Worm (Caenorhabditis elegans) whole organism, L3 larva: Measurements from ENCODE around the gene C16C10.13.
A peak's percentile ranks its signal among the peaks of the same experiment; 100 is the strongest.

Experiments
- R02D3.7 ChIP-seq: fragments of 150-350 bp; optimal IDR thresholded peaks from 2 replicates; lab custom pipeline; 2014; ENCODE audit warnings: missing biosample characterization, missing genetic modification characterization
- aly-2 ChIP-seq: fragments of 150-350 bp; optimal IDR thresholded peaks from 2 replicates; lab custom pipeline; 2014; ENCODE audit warnings: missing biosample characterization, missing genetic modification characterization
- ama-1 ChIP-seq: fragments of 150-350 bp; optimal IDR thresholded peaks from 2 replicates; lab custom pipeline; 2018
- ceh-16 ChIP-seq: sonication (generic microtip); optimal IDR thresholded peaks from 2 replicates; lab custom pipeline; 2017; ENCODE audit warnings: missing biosample characterization, missing genetic modification characterization
- ceh-28 ChIP-seq: fragments of 150-350 bp; optimal IDR thresholded peaks from 2 replicates; lab custom pipeline; 2014; ENCODE audit warnings: missing biosample characterization, missing genetic modification reagents, missing genetic modification characterization
- ceh-82 ChIP-seq: fragments of 150-350 bp; optimal IDR thresholded peaks from 2 replicates; lab custom pipeline; 2014; ENCODE audit warnings: missing biosample characterization, missing genetic modification characterization
- ceh-9 ChIP-seq: sonication (generic microtip); optimal IDR thresholded peaks from 2 replicates; lab custom pipeline; 2018; ENCODE audit warnings: missing biosample characterization, missing genetic modification characterization
- egl-27 ChIP-seq: sonication (generic microtip); optimal IDR thresholded peaks from 4 replicates; lab custom pipeline; 2017; ENCODE audit warnings: missing biosample characterization, missing genetic modification reagents, missing genetic modification characterization
- egl-5 ChIP-seq: fragments of 150-350 bp; optimal IDR thresholded peaks from 2 replicates; lab custom pipeline; 2017; ENCODE audit warnings: missing biosample characterization, missing genetic modification reagents, missing genetic modification characterization, inconsistent platforms
- elt-1 ChIP-seq: fragments of 150-350 bp; optimal IDR thresholded peaks from 2 replicates; lab custom pipeline; 2014; ENCODE audit warnings: missing biosample characterization, missing genetic modification characterization
- elt-2 ChIP-seq: sonication (generic microtip); optimal IDR thresholded peaks from 2 replicates; lab custom pipeline; 2016; ENCODE audit warnings: missing genetic modification reagents, mild to moderate bottlenecking, missing genetic modification characterization, missing compliant biosample characterization
- elt-3 ChIP-seq, 3 experiments: fragments of 150-350 bp in 1 of 3; sonication (generic microtip) in 2 of 3; optimal IDR thresholded peaks; 2 replicates in 2 of 3; 4 replicates in 1 of 3; lab custom pipeline; 2014 to 2017; ENCODE audit warnings: missing biosample characterization in 3 of 3, missing genetic modification characterization in 3 of 3
- eor-1 ChIP-seq, 2 experiments: fragments of 150-350 bp; optimal IDR thresholded peaks; 2 replicates each; lab custom pipeline; 2014 to 2018; ENCODE audit warnings: missing biosample characterization in 2 of 2, missing genetic modification characterization in 2 of 2
- fkh-10 ChIP-seq: sonication (generic microtip); optimal IDR thresholded peaks from 2 replicates; lab custom pipeline; 2017; ENCODE audit warnings: missing biosample characterization, missing genetic modification reagents, missing genetic modification characterization
- fos-1 ChIP-seq: fragments of 150-350 bp; optimal IDR thresholded peaks from 2 replicates; lab custom pipeline; 2014; ENCODE audit warnings: missing biosample characterization, missing genetic modification characterization
- hmg-11 ChIP-seq: sonication (generic microtip); optimal IDR thresholded peaks from 2 replicates; lab custom pipeline; 2016; ENCODE audit warnings: missing genetic modification characterization, missing compliant biosample characterization
- lin-39 ChIP-seq: fragments of 150-350 bp; optimal IDR thresholded peaks from 2 replicates; lab custom pipeline; 2018; ENCODE audit warnings: missing biosample characterization, missing genetic modification reagents, missing genetic modification characterization
- lsy-12 ChIP-seq: sonication (generic microtip); optimal IDR thresholded peaks from 2 replicates; lab custom pipeline; 2016; ENCODE audit warnings: mild to moderate bottlenecking, missing genetic modification characterization, missing compliant biosample characterization
- mdl-1 ChIP-seq: fragments of 150-350 bp; optimal IDR thresholded peaks from 2 replicates; lab custom pipeline; 2014; ENCODE audit warnings: missing biosample characterization, missing genetic modification characterization
- mml-1 ChIP-seq: fragments of 150-350 bp; sonication (generic microtip); optimal IDR thresholded peaks from 3 replicates; lab custom pipeline; 2014; ENCODE audit warnings: missing biosample characterization, missing genetic modification characterization
- nfya-1 ChIP-seq: sonication (generic microtip); optimal IDR thresholded peaks from 2 replicates; lab custom pipeline; 2017; ENCODE audit warnings: missing genetic modification characterization, mild to moderate bottlenecking, missing compliant biosample characterization, antibody characterized with exemption, moderate library complexity; ENCODE audit not compliant: insufficient read depth
- nhr-11 ChIP-seq: fragments of 150-350 bp; optimal IDR thresholded peaks from 2 replicates; lab custom pipeline; 2014; ENCODE audit warnings: missing biosample characterization, missing genetic modification characterization
- nhr-12 ChIP-seq: fragments of 150-350 bp; optimal IDR thresholded peaks from 2 replicates; lab custom pipeline; 2014; ENCODE audit warnings: missing biosample characterization, missing genetic modification characterization
- nhr-23 ChIP-seq: fragments of 150-350 bp; optimal IDR thresholded peaks from 2 replicates; lab custom pipeline; 2014; ENCODE audit warnings: missing biosample characterization, missing genetic modification reagents, missing genetic modification characterization
- nhr-25 ChIP-seq: sonication (generic microtip); optimal IDR thresholded peaks from 2 replicates; lab custom pipeline; 2017; ENCODE audit warnings: missing biosample characterization, missing genetic modification characterization
- nhr-43 ChIP-seq: sonication (generic microtip); optimal IDR thresholded peaks from 2 replicates; lab custom pipeline; 2016; ENCODE audit warnings: mild to moderate bottlenecking, missing genetic modification characterization, missing compliant biosample characterization; ENCODE audit not compliant: poor library complexity, severe bottlenecking
- nhr-67 ChIP-seq: fragments of 150-350 bp; optimal IDR thresholded peaks from 2 replicates; lab custom pipeline; 2014; ENCODE audit warnings: missing biosample characterization, missing genetic modification characterization
- nhr-76 ChIP-seq: fragments of 150-350 bp; sonication (generic microtip); optimal IDR thresholded peaks from 5 replicates; lab custom pipeline; 2014; ENCODE audit warnings: missing biosample characterization, missing genetic modification characterization
- nhr-77 ChIP-seq: fragments of 150-350 bp; optimal IDR thresholded peaks from 2 replicates; lab custom pipeline; 2014; ENCODE audit warnings: missing biosample characterization, missing genetic modification characterization
- pha-4 ChIP-seq: fragments of 150-350 bp; optimal IDR thresholded peaks from 2 replicates; lab custom pipeline; 2014; ENCODE audit warnings: missing biosample characterization, missing genetic modification reagents, missing genetic modification characterization
- pqm-1 ChIP-seq: fragments of 150-350 bp; optimal IDR thresholded peaks from 2 replicates; lab custom pipeline; 2017; ENCODE audit warnings: missing biosample characterization, missing genetic modification characterization, inconsistent platforms
- sea-2 ChIP-seq: fragments of 150-350 bp; sonication (generic microtip); optimal IDR thresholded peaks from 4 replicates; lab custom pipeline; 2014; ENCODE audit warnings: missing biosample characterization, missing genetic modification reagents, missing genetic modification characterization
- skn-1 ChIP-seq: fragments of 150-350 bp; optimal IDR thresholded peaks from 2 replicates; lab custom pipeline; 2014; ENCODE audit warnings: missing biosample characterization, missing genetic modification characterization
- snpc-4 ChIP-seq: fragments of 150-350 bp; optimal IDR thresholded peaks from 2 replicates; lab custom pipeline; 2014; ENCODE audit warnings: missing biosample characterization, missing genetic modification characterization
- tbx-2 ChIP-seq: sonication (generic microtip); optimal IDR thresholded peaks from 2 replicates; lab custom pipeline; 2016; ENCODE audit warnings: mild to moderate bottlenecking, missing genetic modification characterization, missing compliant biosample characterization
- unc-62 ChIP-seq: fragments of 150-350 bp; sonication (generic microtip); optimal IDR thresholded peaks from 4 replicates; lab custom pipeline; 2014; ENCODE audit warnings: missing biosample characterization, missing genetic modification reagents, missing genetic modification characterization
- zag-1 ChIP-seq: fragments of 150-350 bp; optimal IDR thresholded peaks from 2 replicates; lab custom pipeline; 2014; ENCODE audit warnings: missing biosample characterization, missing genetic modification characterization
- ztf-11 ChIP-seq: fragments of 150-350 bp; optimal IDR thresholded peaks from 2 replicates; lab custom pipeline; 2014; ENCODE audit warnings: missing biosample characterization, missing genetic modification characterization
- ztf-4 ChIP-seq: fragments of 150-350 bp; optimal IDR thresholded peaks from 2 replicates; lab custom pipeline; 2014; ENCODE audit warnings: missing biosample characterization, missing genetic modification characterization

The C16C10.13 gene

DNA sequence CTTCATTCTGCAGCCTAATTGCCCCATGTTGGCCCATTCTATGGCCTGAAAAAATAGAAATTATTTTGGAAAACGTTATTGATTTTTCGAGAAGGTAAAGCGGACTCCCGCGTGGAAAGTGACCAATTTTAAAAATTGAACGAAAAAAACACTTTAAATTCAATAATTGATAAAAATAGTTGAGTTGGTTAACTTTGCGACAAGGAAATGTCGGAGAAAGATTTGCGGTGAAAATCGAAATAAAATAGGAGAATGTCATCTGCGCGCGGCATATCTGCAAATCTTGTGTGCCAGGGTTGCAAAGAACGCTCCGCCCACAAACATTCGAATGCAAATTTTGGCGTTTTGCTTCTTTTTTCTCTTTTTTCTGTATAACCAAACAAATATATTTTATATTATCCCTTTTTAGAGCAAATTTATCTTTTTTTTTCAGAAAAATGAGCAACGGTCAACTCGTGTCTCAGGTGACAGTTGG, 5.3 kb upstream of the C16C10.13 start, which contains the start of the genes rnf-121 and C16C10.4 (continued):
- no peak for TF ChIP-seq eor-1 (tag; optimal IDR thresholded peaks at IDR 0.05; lab: Kevin White, UChicago)
- peak; percentile 64 for TF ChIP-seq snpc-4 (tag; lab: Kevin White, UChicago)
- no peak for TF ChIP-seq ztf-4 (tag; lab: Kevin White, UChicago)
- no peak for TF ChIP-seq egl-27 (tag; lab: Kevin White, UChicago)
- TF ChIP-seq tbx-2 (tag; lab: Kevin White, UChicago) = peak; percentile 17
- TF ChIP-seq mml-1 (tag; lab: Kevin White, UChicago) = no peak
- no peak for TF ChIP-seq aly-2 (tag; lab: Kevin White, UChicago)
- no peak for TF ChIP-seq elt-3 (tag; optimal IDR thresholded peaks at IDR 0.05; lab: Kevin White, UChicago)
- TF ChIP-seq R02D3.7 (tag; lab: Kevin White, UChicago) = peak; percentile 29
- TF ChIP-seq lsy-12 (tag; lab: Kevin White, UChicago) = peak; percentile 52
- TF ChIP-seq skn-1 = peak; percentile 31
- TF ChIP-seq hmg-11 (tag; lab: Kevin White, UChicago) = peak; percentile 87
- TF ChIP-seq nhr-25 (tag; lab: Kevin White, UChicago) = peak; percentile 22
- no peak for TF ChIP-seq pqm-1
- TF ChIP-seq fkh-10 (GFP tag; lab: Kevin White, UChicago) = no peak
- no peak for TF ChIP-seq ceh-82 (tag; lab: Kevin White, UChicago)
- no peak for TF ChIP-seq mdl-1 (tag; lab: Kevin White, UChicago)
- no peak for TF ChIP-seq lin-39
- TF ChIP-seq nhr-76 = no peak

DNA sequence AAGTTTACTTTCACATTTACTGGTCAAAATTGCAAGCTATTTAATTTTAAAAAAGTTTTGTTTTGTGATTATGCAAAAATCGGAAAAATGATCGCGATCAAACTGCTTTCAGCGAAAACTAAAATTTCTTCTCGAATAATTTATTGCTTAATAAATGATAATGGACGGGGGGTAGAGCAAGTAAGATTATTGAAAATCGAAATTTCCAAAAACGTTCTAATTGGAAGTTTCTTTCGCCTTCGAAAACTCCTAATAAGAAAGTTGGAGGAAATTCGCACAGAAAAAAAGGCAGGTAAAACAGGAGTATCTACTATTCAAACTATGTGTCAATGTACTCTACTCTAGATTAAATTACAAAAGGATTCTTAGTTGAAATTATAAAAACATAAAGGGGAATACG, 4.0 kb upstream of the C16C10.13 start:
- TF ChIP-seq ceh-16 (tag; lab: Kevin White, UChicago) (no peak), ceh-28 (tag; lab: Kevin White, UChicago) (no peak), unc-62 (no peak), sea-2 (no peak), nhr-43 (tag; lab: Kevin White, UChicago) (no peak), lsy-12 (tag; lab: Kevin White, UChicago) (no peak), tbx-2 (tag; lab: Kevin White, UChicago) (no peak), fos-1 (tag; lab: Kevin White, UChicago) (no peak), ztf-4 (tag; lab: Kevin White, UChicago) (no peak), pqm-1 (no peak), zag-1 (tag; lab: Kevin White, UChicago) (no peak), nhr-67 (tag; lab: Kevin White, UChicago) (no peak), nhr-23 (no peak), elt-3 (tag; optimal IDR thresholded peaks at IDR 0.05; lab: Kevin White, UChicago) (no peak), nhr-12 (tag; lab: Kevin White, UChicago) (no peak)

DNA sequence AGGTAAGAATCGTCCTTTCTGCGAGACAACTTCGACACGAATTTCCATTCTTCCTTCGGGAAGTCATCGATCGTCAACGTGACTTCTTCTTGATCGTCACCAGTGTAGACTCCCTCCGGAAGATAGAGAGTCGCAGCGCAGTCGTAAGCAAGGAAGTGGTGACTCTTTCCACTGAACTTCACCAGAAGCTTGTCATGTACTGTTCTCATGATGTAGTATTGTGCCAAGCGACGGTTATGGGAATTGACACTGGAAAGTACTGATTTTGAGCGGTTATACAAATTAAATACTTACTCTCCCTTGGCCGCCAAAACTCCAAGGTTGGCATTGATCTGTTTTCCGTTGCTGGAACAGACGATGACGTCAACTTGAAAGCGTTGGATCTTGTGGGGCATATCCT, 751 bp upstream of the C16C10.13 start:
- no peak for TF ChIP-seq elt-2 (tag; lab: Kevin White, UChicago)
- TF ChIP-seq nhr-23 = no peak
- TF ChIP-seq egl-27 (tag; lab: Kevin White, UChicago) = no peak
- TF ChIP-seq aly-2 (tag; lab: Kevin White, UChicago) = no peak
- TF ChIP-seq nhr-12 (tag; lab: Kevin White, UChicago) = no peak
- TF ChIP-seq skn-1 = no peak
- TF ChIP-seq nfya-1 (tag; lab: Kevin White, UChicago) = no peak
- no peak for TF ChIP-seq ceh-28 (tag; lab: Kevin White, UChicago)
- no peak for TF ChIP-seq lsy-12 (tag; lab: Kevin White, UChicago)
- TF ChIP-seq nhr-76 = no peak
- no peak for TF ChIP-seq ztf-11 (tag; lab: Kevin White, UChicago)
- no peak for TF ChIP-seq ceh-16 (tag; lab: Kevin White, UChicago)
- TF ChIP-seq egl-5 (tag; lab: Kevin White, UChicago) = no peak
- no peak for TF ChIP-seq nhr-77 (tag; lab: Kevin White, UChicago)
- TF ChIP-seq ceh-82 (tag; lab: Kevin White, UChicago) = no peak
- no peak for TF ChIP-seq nhr-11
- TF ChIP-seq, all 47 proteins: peak for 0

DNA sequence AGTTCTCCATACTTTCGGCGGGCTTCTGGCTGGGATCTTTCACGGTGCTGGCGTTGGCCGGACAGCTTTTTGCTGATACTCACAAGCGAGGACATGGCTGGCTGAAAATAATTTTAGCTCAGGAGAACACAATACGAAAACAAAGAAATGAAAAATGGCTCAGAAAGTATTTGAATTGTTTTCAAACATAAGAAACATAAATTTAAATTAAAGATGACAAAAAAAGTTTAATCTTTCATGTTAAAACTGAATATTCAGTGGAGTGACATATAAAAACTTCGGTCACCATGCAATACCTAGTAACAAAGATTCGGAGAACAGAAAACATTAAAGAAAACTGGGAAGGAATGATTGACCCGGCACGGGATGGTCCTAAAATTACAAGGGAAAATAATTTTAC, 2.3 kb downstream of the C16C10.13 start, which contains the start of gene C16C10.2:
Gene C16C10.2, minus strand, starts transcription at position 101 of the 400 bp plus-strand sequence.
- TF ChIP-seq fos-1 (tag; lab: Kevin White, UChicago) (no peak), ceh-28 (tag; lab: Kevin White, UChicago) (no peak), zag-1 (tag; lab: Kevin White, UChicago) (no peak), elt-3 (tag; optimal IDR thresholded peaks at IDR 0.05; lab: Kevin White, UChicago) (no peak), hmg-11 (tag; lab: Kevin White, UChicago) (no peak), skn-1 (no peak), pha-4 (no peak), R02D3.7 (tag; lab: Kevin White, UChicago) (no peak), ama-1 (lab: Kevin White, UChicago) (no peak), egl-5 (tag; lab: Kevin White, UChicago) (no peak), elt-1 (no peak), mdl-1 (tag; lab: Kevin White, UChicago) (no peak), ceh-9 (no peak), sea-2 (no peak), nhr-67 (tag; lab: Kevin White, UChicago) (no peak), unc-62 (no peak), nhr-12 (tag; lab: Kevin White, UChicago) (no peak)
